Worm (Caenorhabditis elegans) whole organism, mixed stage, embryonic: ENCODE data around the gene fbxa-209.

ENCODE experiments used
- M03D4.4 ChIP-seq: sonication (generic microtip); optimal IDR thresholded peaks from 2 replicates; lab custom pipeline; 2017; ENCODE audit warnings: mild to moderate bottlenecking, missing genetic modification characterization, missing compliant biosample characterization
- bed-3 ChIP-seq: fragments of 200-800 bp; sonication (Bioruptor generic); optimal IDR thresholded peaks from 3 replicates; lab custom pipeline; 2018; ENCODE audit warnings: mild to moderate bottlenecking, missing genetic modification characterization, moderate library complexity, missing compliant biosample characterization
- blmp-1 ChIP-seq: fragments of 150-350 bp; optimal IDR thresholded peaks from 2 replicates; lab custom pipeline; 2014; ENCODE audit warnings: missing biosample characterization, missing genetic modification characterization
- ceh-39 ChIP-seq: fragments of 150-350 bp; optimal IDR thresholded peaks from 2 replicates; lab custom pipeline; 2014; ENCODE audit warnings: missing biosample characterization, missing genetic modification characterization
- ceh-83 ChIP-seq: fragments of 200-800 bp; sonication (Bioruptor generic); optimal IDR thresholded peaks from 2 replicates; lab custom pipeline; 2018; ENCODE audit warnings: mild to moderate bottlenecking, missing genetic modification characterization, missing compliant biosample characterization
- ces-1 ChIP-seq: fragments of 150-350 bp; optimal IDR thresholded peaks from 2 replicates; lab custom pipeline; 2014; ENCODE audit warnings: missing biosample characterization, missing genetic modification reagents, missing genetic modification characterization
- cnd-1 ChIP-seq: fragments of 200-800 bp; sonication (Bioruptor generic); optimal IDR thresholded peaks from 2 replicates; lab custom pipeline; 2018; ENCODE audit warnings: mild to moderate bottlenecking, missing genetic modification characterization, missing compliant biosample characterization
- drap-1 ChIP-seq: fragments of 200-800 bp; sonication (Bioruptor generic); optimal IDR thresholded peaks from 3 replicates; lab custom pipeline; 2018; ENCODE audit warnings: mild to moderate bottlenecking, missing genetic modification characterization, missing compliant biosample characterization
- elt-1 ChIP-seq: sonication (generic microtip); optimal IDR thresholded peaks from 2 replicates; lab custom pipeline; 2017; ENCODE audit warnings: missing genetic modification characterization, mild to moderate bottlenecking, missing compliant biosample characterization, antibody characterized with exemption, moderate library complexity, borderline replicate concordance; ENCODE audit not compliant: insufficient read depth
- elt-3 ChIP-seq: fragments of 150-350 bp; optimal IDR thresholded peaks from 2 replicates; lab custom pipeline; 2014; ENCODE audit warnings: missing biosample characterization, missing genetic modification characterization
- flh-1 ChIP-seq: fragments of 200-800 bp; sonication (Bioruptor generic); optimal IDR thresholded peaks from 2 replicates; lab custom pipeline; 2018; ENCODE audit warnings: mild to moderate bottlenecking, missing genetic modification characterization, moderate library complexity, missing compliant biosample characterization
- ham-2 ChIP-seq: fragments of 200-800 bp; sonication (Bioruptor generic); optimal IDR thresholded peaks from 2 replicates; lab custom pipeline; 2018; ENCODE audit warnings: mild to moderate bottlenecking, missing genetic modification characterization, missing compliant biosample characterization
- hlh-1 ChIP-seq: fragments of 150-350 bp; optimal IDR thresholded peaks from 2 replicates; lab custom pipeline; 2014; ENCODE audit warnings: missing biosample characterization, missing genetic modification reagents, missing genetic modification characterization
- lin-13 ChIP-seq: fragments of 150-350 bp; optimal IDR thresholded peaks from 2 replicates; lab custom pipeline; 2014; ENCODE audit warnings: missing biosample characterization, missing genetic modification characterization
- lsy-2 ChIP-seq: fragments of 150-350 bp; optimal IDR thresholded peaks from 2 replicates; lab custom pipeline; 2014; ENCODE audit warnings: missing biosample characterization, missing genetic modification characterization
- mab-5 ChIP-seq: fragments of 150-350 bp; optimal IDR thresholded peaks from 2 replicates; lab custom pipeline; 2014; ENCODE audit warnings: missing biosample characterization, missing genetic modification characterization
- mep-1 ChIP-seq: fragments of 150-350 bp; optimal IDR thresholded peaks from 2 replicates; lab custom pipeline; 2017; ENCODE audit warnings: missing biosample characterization, missing genetic modification reagents, missing genetic modification characterization, inconsistent platforms
- mls-2 ChIP-seq: sonication (generic microtip); optimal IDR thresholded peaks from 2 replicates; lab custom pipeline; 2016; ENCODE audit warnings: mild to moderate bottlenecking, missing genetic modification characterization, moderate library complexity, missing compliant biosample characterization
- nhr-12 ChIP-seq: fragments of 150-350 bp; optimal IDR thresholded peaks from 2 replicates; lab custom pipeline; 2014; ENCODE audit warnings: missing biosample characterization, missing genetic modification characterization
- nhr-237 ChIP-seq: fragments of 150-350 bp; optimal IDR thresholded peaks from 2 replicates; lab custom pipeline; 2014; ENCODE audit warnings: missing biosample characterization, missing genetic modification characterization
- nhr-28 ChIP-seq: fragments of 150-350 bp; optimal IDR thresholded peaks from 2 replicates; lab custom pipeline; 2014; ENCODE audit warnings: missing biosample characterization, missing genetic modification characterization
- nhr-76 ChIP-seq: sonication (generic microtip); optimal IDR thresholded peaks from 2 replicates; lab custom pipeline; 2017; ENCODE audit warnings: missing biosample characterization, missing genetic modification characterization
- sem-2 ChIP-seq: fragments of 200-800 bp; sonication (Bioruptor generic); optimal IDR thresholded peaks from 2 replicates; lab custom pipeline; 2018; ENCODE audit warnings: mild to moderate bottlenecking, missing genetic modification characterization, missing compliant biosample characterization
- snpc-4 ChIP-seq: fragments of 150-350 bp; optimal IDR thresholded peaks from 2 replicates; lab custom pipeline; 2014; ENCODE audit warnings: missing biosample characterization, missing genetic modification characterization
- sptf-1 ChIP-seq: sonication (generic microtip); optimal IDR thresholded peaks from 2 replicates; lab custom pipeline; 2017; ENCODE audit warnings: mild to moderate bottlenecking, missing genetic modification characterization, moderate library complexity, missing compliant biosample characterization
- tbx-8 ChIP-seq: fragments of 200-800 bp; sonication (Bioruptor generic); optimal IDR thresholded peaks from 2 replicates; lab custom pipeline; 2018; ENCODE audit warnings: mild to moderate bottlenecking, missing genetic modification characterization, moderate library complexity, missing compliant biosample characterization
- unc-120 ChIP-seq: sonication (generic microtip); optimal IDR thresholded peaks from 2 replicates; lab custom pipeline; 2017; ENCODE audit warnings: missing genetic modification characterization, missing compliant biosample characterization; ENCODE audit not compliant: poor library complexity, severe bottlenecking
- unc-39 ChIP-seq: fragments of 150-350 bp; optimal IDR thresholded peaks from 2 replicates; lab custom pipeline; 2014; ENCODE audit warnings: missing biosample characterization, missing genetic modification characterization
- unc-62 ChIP-seq: fragments of 150-350 bp; optimal IDR thresholded peaks from 2 replicates; lab custom pipeline; 2014; ENCODE audit warnings: missing biosample characterization, missing genetic modification reagents, missing genetic modification characterization
- zip-8 ChIP-seq: fragments of 150-350 bp; optimal IDR thresholded peaks from 2 replicates; lab custom pipeline; 2014; ENCODE audit warnings: missing biosample characterization, missing genetic modification characterization
- ztf-11 ChIP-seq: fragments of 150-350 bp; optimal IDR thresholded peaks from 2 replicates; lab custom pipeline; 2014; ENCODE audit warnings: missing biosample characterization, missing genetic modification characterization

The fbxa-209 gene

ce11 chrV:15404859-15405258 lies 22.0 kb downstream of the fbxa-209 start, which contains the start of gene srh-258:
TSS of gene srh-258 (plus strand) at chrV:15405159.
- TF ChIP-seq drap-1 (GFP tag; lab: Kevin White, UChicago) (no peak), flh-1 (no peak), nhr-237 (tag; lab: Kevin White, UChicago) (no peak), tbx-8 (GFP tag; lab: Kevin White, UChicago) (no peak), ham-2 (GFP tag; lab: Kevin White, UChicago) (no peak), M03D4.4 (tag; lab: Kevin White, UChicago) (no peak), snpc-4 (tag; lab: Kevin White, UChicago) (no peak), mep-1 (tag; lab: Kevin White, UChicago) (no peak)

- no peak for TF ChIP-seq lsy-2 (tag; lab: Kevin White, UChicago)
- TF ChIP-seq tbx-8 (GFP tag; lab: Kevin White, UChicago): no peak
- TF ChIP-seq snpc-4 (tag; lab: Kevin White, UChicago): no peak
- TF ChIP-seq mab-5: no peak
- no peak for TF ChIP-seq hlh-1 (tag; lab: Kevin White, UChicago)
- TF ChIP-seq unc-62: no peak
- TF ChIP-seq ceh-83 (GFP tag; lab: Kevin White, UChicago): no peak
- TF ChIP-seq mep-1 (tag; lab: Kevin White, UChicago): no peak
- no peak for TF ChIP-seq unc-39 (tag; lab: Kevin White, UChicago)
Observed at ce11 chrV:15401856-15402314, 25.0 kb downstream of the fbxa-209 start, which contains the start of gene fbxa-135. TSS of gene fbxa-135 (plus strand) at chrV:15402264.

- TF ChIP-seq blmp-1 (tag; lab: Kevin White, UChicago) (no peak), zip-8 (tag; lab: Kevin White, UChicago) (no peak), mls-2 (tag; lab: Kevin White, UChicago) (no peak), ztf-11 (tag; lab: Kevin White, UChicago) (no peak), drap-1 (GFP tag; lab: Kevin White, UChicago) (no peak), tbx-8 (GFP tag; lab: Kevin White, UChicago) (no peak), nhr-76 (tag; lab: Kevin White, UChicago) (no peak), ces-1 (GFP tag; lab: Kevin White, UChicago) (no peak), unc-62 (no peak), elt-1 (tag; lab: Kevin White, UChicago) (no peak), flh-1 (no peak), nhr-28 (no peak), cnd-1 (tag; lab: Kevin White, UChicago) (no peak), unc-39 (tag; lab: Kevin White, UChicago) (no peak), nhr-237 (tag; lab: Kevin White, UChicago) (no peak), mep-1 (tag; lab: Kevin White, UChicago) (no peak), M03D4.4 (tag; lab: Kevin White, UChicago) (no peak), bed-3 (no peak), ceh-39 (tag; lab: Kevin White, UChicago) (no peak), mab-5 (no peak)
Observed at ce11 chrV:15399691-15400377, 27.0 kb downstream of the fbxa-209 start, which contains the start of the genes T06E6.15 and sri-7. TSS of gene T06E6.15 (minus strand) at chrV:15399791. TSS of gene sri-7 (plus strand) at chrV:15400327.

- TF ChIP-seq nhr-76 (tag; lab: Kevin White, UChicago): no peak
- no peak for TF ChIP-seq nhr-12 (tag; lab: Kevin White, UChicago)
- no peak for TF ChIP-seq tbx-8 (GFP tag; lab: Kevin White, UChicago)
- no peak for TF ChIP-seq sptf-1
- no peak for TF ChIP-seq lin-13 (tag; lab: Kevin White, UChicago)
- TF ChIP-seq elt-3 (tag; lab: Kevin White, UChicago): no peak
- no peak for TF ChIP-seq unc-39 (tag; lab: Kevin White, UChicago)
- TF ChIP-seq ztf-11 (tag; lab: Kevin White, UChicago): no peak
- no peak for TF ChIP-seq sem-2 (GFP tag; lab: Kevin White, UChicago)
- no peak for TF ChIP-seq nhr-28
- TF ChIP-seq ceh-83 (GFP tag; lab: Kevin White, UChicago): no peak
- no peak for TF ChIP-seq hlh-1 (tag; lab: Kevin White, UChicago)
- TF ChIP-seq unc-120 (tag; lab: Kevin White, UChicago): no peak
- TF ChIP-seq ces-1 (GFP tag; lab: Kevin White, UChicago): no peak
- TF ChIP-seq cnd-1 (tag; lab: Kevin White, UChicago): no peak
Observed at ce11 chrV:15398728-15399127, 28.1 kb downstream of the fbxa-209 start, which contains the start of gene fbxa-199. TSS of gene fbxa-199 (minus strand) at chrV:15398828.
